Worm (Caenorhabditis elegans): ENCODE measurements around the gene C40A11.8.

DNA sequence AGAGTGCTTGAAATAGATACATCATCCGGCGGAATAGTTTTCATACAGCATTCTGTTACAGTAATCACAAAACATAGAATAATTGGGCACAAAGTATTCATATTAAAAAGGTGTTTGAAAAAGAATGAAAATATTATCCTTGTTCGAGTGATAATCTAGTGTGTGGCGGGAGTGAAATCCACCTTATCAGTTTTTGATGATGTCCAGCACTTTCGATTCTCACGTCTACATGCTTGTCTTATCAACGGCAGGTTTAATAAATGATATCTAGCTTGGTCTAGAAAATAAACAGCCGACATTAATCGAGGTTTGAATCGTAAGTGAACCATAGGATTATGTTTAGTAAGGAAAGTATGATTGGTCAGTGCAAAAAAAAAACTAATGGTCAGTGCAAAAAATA lies 40.8 kb downstream of the C40A11.8 start, which contains the start of gene R52.5:
- TF ChIP-seq egl-27 (tag; optimal IDR thresholded peaks at IDR 0.05) (no peak), nhr-76 (tag; optimal IDR thresholded peaks at IDR 0.05) (no peak), nhr-77 (tag; optimal IDR thresholded peaks at IDR 0.05) (no peak)
